Worm (Caenorhabditis elegans): Measurements from ENCODE around the gene col-140.

DNA sequence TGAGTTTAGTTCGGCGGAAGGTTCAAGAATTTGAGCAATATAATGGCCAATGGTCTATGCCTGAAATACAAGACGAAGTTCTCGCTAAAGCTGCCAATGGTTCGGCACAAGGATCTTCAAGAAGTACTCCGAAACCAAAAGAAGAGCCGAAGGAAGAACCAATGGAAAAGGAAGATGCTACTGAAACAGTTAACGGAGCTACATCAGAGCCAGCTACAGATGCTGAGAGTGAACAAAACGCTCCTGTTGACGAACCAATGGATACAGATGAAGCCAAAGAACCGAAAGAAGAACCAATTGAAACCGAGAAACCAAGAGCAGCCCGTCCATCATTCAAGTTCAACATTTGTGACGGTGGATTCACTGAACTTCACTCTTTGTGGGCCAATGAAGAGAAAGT, 5.4 kb downstream of the col-140 start:
- TF ChIP-seq nfya-1 (tag; optimal IDR thresholded peaks at IDR 0.05; ENCODE audit: insufficient read depth), result no peak
- no peak for TF ChIP-seq elt-2 (tag; optimal IDR thresholded peaks at IDR 0.05)
- TF ChIP-seq ZK546.5 (tag; optimal IDR thresholded peaks at IDR 0.05), result no peak
- no peak for TF ChIP-seq zag-1 (tag; optimal IDR thresholded peaks at IDR 0.05)
- TF ChIP-seq pqm-1 (tag; optimal IDR thresholded peaks at IDR 0.05), result no peak
- no peak for TF ChIP-seq unc-62 (GFP tag; optimal IDR thresholded peaks at IDR 0.05)
- no peak for TF ChIP-seq ama-1 (optimal IDR thresholded peaks at IDR 0.05)

Data from whole organism, L3 larva.